Worm (Caenorhabditis elegans): ENCODE data around the gene K12B6.9.

Gene K12B6.9

ce11 chrV:6246454-6246981 lies 45.9 kb downstream of the K12B6.9 start, which contains the start of gene dmd-7:
dmd-7 (plus strand) TSS chrV:6246931.
- TF ChIP-seq ref-1 (GFP tag; conservative IDR thresholded peaks at IDR 0.05) (no peak), tab-1 (GFP tag; IDR thresholded peaks at IDR 0.05) (0 out of 2 replicates have a peak, but pooled peaks have one; percentile 9)

ce11 chrV:6244631-6245030 lies 47.8 kb downstream of the K12B6.9 start:
- TF ChIP-seq flt-1 (GFP tag; IDR thresholded peaks at IDR 0.05) = no peak
- no peak for TF ChIP-seq ref-1 (GFP tag; conservative IDR thresholded peaks at IDR 0.05)
- TF ChIP-seq T22C8.4 (GFP tag; IDR thresholded peaks at IDR 0.05) = no peak
- TF ChIP-seq med-1 (GFP tag; optimal IDR thresholded peaks at IDR 0.05; ENCODE audit: insufficient read depth) = no peak
- no peak for TF ChIP-seq ztf-23 (GFP tag; IDR thresholded peaks at IDR 0.05)
- no peak for TF ChIP-seq tab-1 (GFP tag; IDR thresholded peaks at IDR 0.05)
- no peak for TF ChIP-seq klf-2 (GFP tag; conservative IDR thresholded peaks at IDR 0.05)
- TF ChIP-seq cog-1 (tag; optimal IDR thresholded peaks at IDR 0.05) = no peak
- TF ChIP-seq ztf-29 (GFP tag; IDR thresholded peaks at IDR 0.05) = no peak

- TF ChIP-seq ztf-29 (GFP tag; IDR thresholded peaks at IDR 0.05) (no peak), T22C8.4 (GFP tag; IDR thresholded peaks at IDR 0.05) (no peak), tab-1 (GFP tag; IDR thresholded peaks at IDR 0.05) (no peak), cog-1 (tag; optimal IDR thresholded peaks at IDR 0.05) (no peak), ref-1 (GFP tag; conservative IDR thresholded peaks at IDR 0.05) (no peak)
Observed at ce11 chrV:6243260-6243659, 49.2 kb downstream of the K12B6.9 start.
